Worm (Caenorhabditis elegans) whole organism, L1 larva: Measurements from ENCODE around the gene C56G2.4.

Experiments used
- C04F5.9 ChIP-seq: sonication (generic microtip); optimal IDR thresholded peaks from 2 replicates; lab custom pipeline; 2016; ENCODE audit warnings: missing genetic modification characterization, missing compliant biosample characterization
- C16A3.4 ChIP-seq: fragments of 150-350 bp; optimal IDR thresholded peaks from 2 replicates; lab custom pipeline; 2014; ENCODE audit warnings: missing biosample characterization, missing genetic modification characterization
- C34B4.2 ChIP-seq: sonication (generic microtip); optimal IDR thresholded peaks from 2 replicates; lab custom pipeline; 2017; ENCODE audit warnings: mild to moderate bottlenecking, missing genetic modification characterization, missing compliant biosample characterization
- ama-1 ChIP-seq: fragments of 150-350 bp; optimal IDR thresholded peaks from 2 replicates; lab custom pipeline; 2014
- ceh-82 ChIP-seq, 3 experiments: fragments of 150-350 bp in 1 of 3; sonication (generic microtip) in 2 of 3; optimal IDR thresholded peaks; 2 replicates each; lab custom pipeline; 2014 to 2017; ENCODE audit warnings: missing biosample characterization in 3 of 3, missing genetic modification characterization in 3 of 3
- ceh-88 ChIP-seq: fragments of 200-800 bp; sonication (Bioruptor generic); IDR thresholded peaks from 2 replicates; pipeline ENCODE4 v1.3.6; 2022; ENCODE audit warnings: missing genetic modification characterization, missing compliant biosample characterization
- ceh-90 ChIP-seq: sonication (generic microtip); optimal IDR thresholded peaks from 2 replicates; lab custom pipeline; 2016; ENCODE audit warnings: missing genetic modification characterization, missing compliant biosample characterization
- ces-1 ChIP-seq: fragments of 150-350 bp; optimal IDR thresholded peaks from 2 replicates; lab custom pipeline; 2014; ENCODE audit warnings: missing biosample characterization, missing genetic modification reagents, missing genetic modification characterization
- efl-3 ChIP-seq: fragments of 200-800 bp; sonication (Bioruptor generic); optimal IDR thresholded peaks from 2 replicates; lab custom pipeline; 2018; ENCODE audit warnings: mild to moderate bottlenecking, missing genetic modification characterization, missing compliant biosample characterization
- elt-2 ChIP-seq: sonication (generic microtip); optimal IDR thresholded peaks from 2 replicates; lab custom pipeline; 2016; ENCODE audit warnings: missing genetic modification characterization, mild to moderate bottlenecking, inconsistent platforms, missing compliant biosample characterization, missing genetic modification reagents
- elt-3 ChIP-seq, 6 experiments: fragments of 150-350 bp in 1 of 6; sonication (generic microtip); optimal IDR thresholded peaks; 2 replicates each; lab custom pipeline; 2017 to 2018; ENCODE audit warnings: missing biosample characterization in 6 of 6, missing genetic modification characterization in 6 of 6, inconsistent platforms in 1 of 6
- ets-5 ChIP-seq: fragments of 200-800 bp; sonication (Bioruptor generic); IDR thresholded peaks from 2 replicates; pipeline ENCODE4 v1.3.6; 2022; ENCODE audit warnings: missing genetic modification characterization, missing compliant biosample characterization
- fkh-8 ChIP-seq: sonication (generic microtip); optimal IDR thresholded peaks from 2 replicates; lab custom pipeline; 2016; ENCODE audit warnings: mild to moderate bottlenecking, missing genetic modification characterization, missing compliant biosample characterization
- fos-1 ChIP-seq: fragments of 150-350 bp; optimal IDR thresholded peaks from 2 replicates; lab custom pipeline; 2014; ENCODE audit warnings: missing biosample characterization, missing genetic modification characterization
- grh-1 ChIP-seq: fragments of 200-800 bp; sonication (Bioruptor generic); IDR thresholded peaks from 2 replicates; pipeline ENCODE4 v1.3.6; 2022; ENCODE audit warnings: missing genetic modification reagents, missing genetic modification characterization, missing compliant biosample characterization
- hlh-17 ChIP-seq: fragments of 200-800 bp; sonication (Bioruptor generic); optimal IDR thresholded peaks from 2 replicates; lab custom pipeline; 2018; ENCODE audit warnings: missing genetic modification characterization, mild to moderate bottlenecking, missing compliant biosample characterization, moderate library complexity, borderline replicate concordance
- hlh-4 ChIP-seq: sonication (generic microtip); optimal IDR thresholded peaks from 2 replicates; lab custom pipeline; 2016; ENCODE audit warnings: mild to moderate bottlenecking, missing genetic modification characterization, missing compliant biosample characterization
- hpl-2 ChIP-seq: fragments of 150-350 bp; optimal IDR thresholded peaks from 2 replicates; lab custom pipeline; 2014; ENCODE audit warnings: missing biosample characterization, missing genetic modification reagents, missing genetic modification characterization
- isw-1 ChIP-seq: fragments of 200-800 bp; sonication (Bioruptor generic); IDR thresholded peaks from 2 replicates; pipeline ENCODE4 v1.3.6; 2022; ENCODE audit warnings: missing genetic modification characterization, missing compliant biosample characterization
- jun-1 ChIP-seq: fragments of 150-350 bp; optimal IDR thresholded peaks from 2 replicates; lab custom pipeline; 2014; ENCODE audit warnings: missing biosample characterization, missing genetic modification reagents, missing genetic modification characterization
- lin-14 ChIP-seq: fragments of 200-800 bp; sonication (Bioruptor generic); optimal IDR thresholded peaks from 2 replicates; lab custom pipeline; 2018; ENCODE audit warnings: mild to moderate bottlenecking, missing genetic modification characterization, moderate library complexity, missing compliant biosample characterization
- lin-15B ChIP-seq: fragments of 150-350 bp; sonication (generic microtip); optimal IDR thresholded peaks from 3 replicates; lab custom pipeline; 2014; ENCODE audit warnings: missing biosample characterization, missing genetic modification characterization
- lir-3 ChIP-seq: sonication (generic microtip); optimal IDR thresholded peaks from 2 replicates; lab custom pipeline; 2016; ENCODE audit warnings: mild to moderate bottlenecking, missing genetic modification characterization, moderate library complexity, missing compliant biosample characterization; ENCODE audit not compliant: poor library complexity
- lsy-2 ChIP-seq, 2 experiments: fragments of 150-350 bp; optimal IDR thresholded peaks; 2 replicates each; lab custom pipeline; 2014; ENCODE audit warnings: missing biosample characterization in 2 of 2, missing genetic modification characterization in 2 of 2
- mab-9 ChIP-seq: fragments of 200-800 bp; sonication (Bioruptor generic); IDR thresholded peaks from 2 replicates; pipeline ENCODE4 v1.3.6; 2022; ENCODE audit warnings: missing genetic modification reagents, missing genetic modification characterization, missing compliant biosample characterization
- mep-1 ChIP-seq: fragments of 150-350 bp; optimal IDR thresholded peaks from 2 replicates; lab custom pipeline; 2014; ENCODE audit warnings: missing biosample characterization, missing genetic modification characterization
- nhr-20 ChIP-seq: sonication (generic microtip); optimal IDR thresholded peaks from 2 replicates; lab custom pipeline; 2016; ENCODE audit warnings: mild to moderate bottlenecking, missing genetic modification characterization, missing compliant biosample characterization
- nhr-237 ChIP-seq: fragments of 150-350 bp; optimal IDR thresholded peaks from 2 replicates; lab custom pipeline; 2014; ENCODE audit warnings: missing biosample characterization, missing genetic modification characterization
- nhr-28 ChIP-seq: fragments of 150-350 bp; optimal IDR thresholded peaks from 2 replicates; lab custom pipeline; 2014; ENCODE audit warnings: missing biosample characterization, missing genetic modification characterization
- nhr-47 ChIP-seq: sonication (generic microtip); optimal IDR thresholded peaks from 2 replicates; lab custom pipeline; 2016; ENCODE audit warnings: mild to moderate bottlenecking, missing genetic modification characterization, moderate library complexity, missing compliant biosample characterization
- nhr-71 ChIP-seq: sonication (generic microtip); optimal IDR thresholded peaks from 2 replicates; lab custom pipeline; 2016; ENCODE audit warnings: mild to moderate bottlenecking, missing genetic modification characterization, moderate library complexity, missing compliant biosample characterization
- nhr-76 ChIP-seq: sonication (generic microtip); optimal IDR thresholded peaks from 2 replicates; lab custom pipeline; 2017; ENCODE audit warnings: missing biosample characterization, missing genetic modification characterization
- nhr-84 ChIP-seq: sonication (generic microtip); optimal IDR thresholded peaks from 2 replicates; lab custom pipeline; 2017; ENCODE audit warnings: missing biosample characterization, missing genetic modification characterization
- nhr-85 ChIP-seq: sonication (generic microtip); peaks from one replicate; lab custom pipeline; 2016; ENCODE audit warnings: missing genetic modification characterization, inconsistent platforms, missing compliant biosample characterization
- nhr-90 ChIP-seq: sonication (generic microtip); optimal IDR thresholded peaks from 2 replicates; lab custom pipeline; 2016; ENCODE audit warnings: mild to moderate bottlenecking, missing genetic modification characterization, missing compliant biosample characterization; ENCODE audit not compliant: poor library complexity
- pag-3 ChIP-seq: sonication (generic microtip); optimal IDR thresholded peaks from 2 replicates; lab custom pipeline; 2017; ENCODE audit warnings: missing genetic modification characterization, mild to moderate bottlenecking, missing compliant biosample characterization, antibody characterized with exemption, borderline replicate concordance; ENCODE audit not compliant: insufficient read depth
- pqm-1 ChIP-seq: sonication (generic microtip); optimal IDR thresholded peaks from 3 replicates; lab custom pipeline; 2017; ENCODE audit warnings: missing biosample characterization, missing genetic modification characterization
- skn-1 ChIP-seq: fragments of 150-350 bp; optimal IDR thresholded peaks from 2 replicates; lab custom pipeline; 2014; ENCODE audit warnings: missing biosample characterization, missing genetic modification characterization
- snu-23 ChIP-seq: sonication (generic microtip); optimal IDR thresholded peaks from 2 replicates; lab custom pipeline; 2016; ENCODE audit warnings: missing genetic modification characterization, missing compliant biosample characterization
- sup-37 ChIP-seq: fragments of 200-800 bp; sonication (Bioruptor generic); optimal IDR thresholded peaks from 2 replicates; lab custom pipeline; 2018; ENCODE audit warnings: mild to moderate bottlenecking, missing genetic modification characterization, missing compliant biosample characterization
- swsn-7 ChIP-seq: sonication (generic microtip); optimal IDR thresholded peaks from 2 replicates; lab custom pipeline; 2016; ENCODE audit warnings: missing genetic modification characterization, missing compliant biosample characterization
- tlp-1 ChIP-seq: fragments of 150-350 bp; optimal IDR thresholded peaks from 2 replicates; lab custom pipeline; 2014; ENCODE audit warnings: missing biosample characterization, missing genetic modification characterization
- unc-130 ChIP-seq: fragments of 150-350 bp; optimal IDR thresholded peaks from 2 replicates; lab custom pipeline; 2017; ENCODE audit warnings: missing biosample characterization, missing genetic modification characterization, inconsistent platforms
- unc-30 ChIP-seq: sonication (generic microtip); optimal IDR thresholded peaks from 2 replicates; lab custom pipeline; 2017; ENCODE audit warnings: missing biosample characterization, missing genetic modification characterization
- unc-98 ChIP-seq: fragments of 200-800 bp; sonication (Bioruptor generic); IDR thresholded peaks from 2 replicates; pipeline ENCODE4 v1.3.6; 2022; ENCODE audit warnings: missing genetic modification characterization, missing compliant biosample characterization
- xbp-1 ChIP-seq: sonication (generic microtip); optimal IDR thresholded peaks from 2 replicates; lab custom pipeline; 2016; ENCODE audit warnings: missing genetic modification characterization, missing compliant biosample characterization
- zip-4 ChIP-seq: fragments of 200-800 bp; sonication (Bioruptor generic); optimal IDR thresholded peaks from 2 replicates; lab custom pipeline; 2018; ENCODE audit warnings: mild to moderate bottlenecking, missing genetic modification characterization, moderate library complexity, missing compliant biosample characterization
- ztf-11 ChIP-seq, 2 experiments: sonication (generic microtip); optimal IDR thresholded peaks; 2 replicates each; lab custom pipeline; 2016 to 2017; ENCODE audit warnings: missing genetic modification characterization in 2 of 2, missing biosample characterization in 1 of 2, missing compliant biosample characterization in 1 of 2
- ztf-4 ChIP-seq: fragments of 150-350 bp; optimal IDR thresholded peaks from 2 replicates; lab custom pipeline; 2014; ENCODE audit warnings: missing biosample characterization, missing genetic modification characterization

C56G2.4 gene

DNA sequence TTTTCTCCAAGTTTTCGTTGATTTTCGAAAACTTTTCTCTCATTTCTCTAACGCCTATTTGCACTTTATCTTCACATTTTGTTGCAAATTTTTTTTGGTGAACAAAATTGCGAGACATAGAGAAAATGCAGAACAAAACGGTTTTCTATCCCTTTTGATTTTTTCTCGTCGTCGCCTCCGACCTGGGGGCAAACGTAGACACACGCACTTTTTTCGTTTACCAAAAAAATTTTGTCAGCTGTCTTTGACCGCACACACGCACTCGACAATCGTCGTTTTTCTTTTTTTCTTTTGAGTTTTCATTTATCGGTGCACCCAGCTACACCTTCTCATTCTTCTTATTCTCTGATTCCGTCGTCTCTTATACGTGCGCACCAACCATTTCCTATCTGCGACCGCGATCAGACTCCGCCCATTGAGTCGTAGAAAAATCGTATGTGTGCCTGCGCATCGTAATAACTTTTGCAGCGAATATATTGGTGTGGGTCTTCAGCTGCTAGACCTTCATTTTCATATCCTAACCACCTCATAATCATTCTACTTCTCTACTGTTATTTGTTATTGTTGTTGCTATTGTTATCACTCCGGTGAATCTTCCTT is 30.9 kb downstream of the C56G2.4 start (continued):
- TF ChIP-seq pqm-1 (tag; lab: Kevin White, UChicago) (no peak), fos-1 (tag; lab: Kevin White, UChicago) (peak; percentile 44), C04F5.9 (no peak), ceh-90 (no peak), nhr-20 (tag; lab: Kevin White, UChicago) (peak; percentile 90), C34B4.2 (tag; lab: Kevin White, UChicago) (no peak), ets-5 (GFP tag; lab: Robert Waterston, UW) (no peak), isw-1 (GFP tag; lab: Robert Waterston, UW) (no peak), mep-1 (tag; lab: Kevin White, UChicago) (peak; percentile 70), hlh-17 (GFP tag; lab: Kevin White, UChicago) (no peak), efl-3 (GFP tag; lab: Kevin White, UChicago) (no peak), sup-37 (GFP tag; lab: Kevin White, UChicago) (no peak), swsn-7 (peak; percentile 53), skn-1 (tag; lab: Kevin White, UChicago) (peak; percentile 25), hpl-2 (GFP tag; lab: Kevin White, UChicago) (no peak), xbp-1 (tag; lab: Kevin White, UChicago) (peak; percentile 25), nhr-71 (tag; lab: Kevin White, UChicago) (peak; percentile 93), unc-30 (tag; lab: Kevin White, UChicago) (no peak), unc-130 (tag; lab: Kevin White, UChicago) (peak; percentile 57), nhr-84 (tag; lab: Kevin White, UChicago) (no peak), nhr-85 (peak; percentile 99), lsy-2 (tag; optimal IDR thresholded peaks at IDR 0.05; lab: Kevin White, UChicago) (peak; percentile 61 to 81), pag-3 (tag; lab: Kevin White, UChicago) (no peak), C16A3.4 (no peak), jun-1 (tag; lab: Kevin White, UChicago) (peak; percentile 24), lin-15B (no peak), lir-3 (tag; lab: Kevin White, UChicago) (no peak), unc-98 (no peak), grh-1 (GFP tag; lab: Robert Waterston, UW) (peak; percentile 57), elt-2 (tag; lab: Kevin White, UChicago) (no peak), nhr-28 (tag; lab: Kevin White, UChicago) (no peak), ztf-11 (tag; optimal IDR thresholded peaks at IDR 0.05; lab: Kevin White, UChicago) (no peak), ceh-88 (GFP tag; lab: Robert Waterston, UW) (no peak), ceh-82 (tag; optimal IDR thresholded peaks at IDR 0.05; lab: Kevin White, UChicago) (peak in 2 of 3 experiments; percentile 14 to 22), zip-4 (GFP tag; lab: Kevin White, UChicago) (no peak), fkh-8 (tag; lab: Kevin White, UChicago) (no peak), lin-14 (GFP tag; lab: Kevin White, UChicago) (peak; percentile 96), nhr-90 (peak; percentile 51), ztf-4 (tag; lab: Kevin White, UChicago) (no peak), nhr-76 (tag; lab: Kevin White, UChicago) (no peak), snu-23 (GFP tag; lab: Kevin White, UChicago) (peak; percentile 83), ama-1 (no peak), elt-3 (tag; optimal IDR thresholded peaks at IDR 0.05; lab: Kevin White, UChicago) (peak in 3 of 6 experiments; percentile 7 to 59 (median 14)), hlh-4 (tag; lab: Kevin White, UChicago) (no peak), nhr-237 (tag; lab: Kevin White, UChicago) (peak; percentile 24), mab-9 (GFP tag; lab: Robert Waterston, UW) (no peak), tlp-1 (tag; lab: Kevin White, UChicago) (no peak), nhr-47 (peak; percentile 59), ces-1 (GFP tag; lab: Kevin White, UChicago) (no peak)
